Fruit fly (Drosophila melanogaster): Measurements from ENCODE around the gene Cdk8.

- TF ChIP-seq esg (GFP tag; conservative IDR thresholded peaks at IDR 0.05) (no peak), CG18262 (tag; optimal IDR thresholded peaks at IDR 0.05) (no peak), CG1233 (GFP tag; optimal IDR thresholded peaks at IDR 0.05) (no peak)
Observed at dm6 chr3L:9823797-9824196, 14.7 kb downstream of the Cdk8 start, which contains the start of gene Ilp5.

All from whole organism, embryonic.